Fruit fly (Drosophila melanogaster) whole organism, embryonic: ENCODE data around the gene CG33679.

ENCODE experiments used
- B-H2 ChIP-seq: fragments of 200-800 bp; sonication (Bioruptor generic); optimal IDR thresholded peaks from 2 replicates; lab custom pipeline; 2018; ENCODE audit warnings: missing biosample characterization, mild to moderate bottlenecking, missing genetic modification characterization
- Bdp1 ChIP-seq: fragments of 200-800 bp; sonication (Bioruptor generic); optimal IDR thresholded peaks from 3 replicates; lab custom pipeline; 2016; ENCODE audit warnings: missing biosample characterization, missing genetic modification characterization
- C15 ChIP-seq: fragments of 200-800 bp; sonication (Bioruptor generic); IDR thresholded peaks from 3 replicates; pipeline ENCODE4 v1.3.6; 2022; ENCODE audit warnings: missing biosample characterization, missing genetic modification characterization
- CG1024 ChIP-seq: fragments of 200-800 bp; sonication (Bioruptor generic); IDR thresholded peaks from 2 replicates; pipeline ENCODE4 v1.3.6; 2022; ENCODE audit warnings: missing biosample characterization, missing genetic modification characterization
- CG11085 ChIP-seq: fragments of 200-800 bp; sonication (Bioruptor generic); IDR thresholded peaks from 2 replicates; pipeline ENCODE4 v1.3.6; 2022; ENCODE audit warnings: missing biosample characterization, missing genetic modification characterization
- CG1233 ChIP-seq: fragments of 200-800 bp; sonication (Bioruptor generic); optimal IDR thresholded peaks from 4 replicates; lab custom pipeline; 2018; ENCODE audit warnings: missing biosample characterization, mild to moderate bottlenecking, missing genetic modification characterization
- CG12391 ChIP-seq: fragments of 200-800 bp; sonication (Bioruptor generic); optimal IDR thresholded peaks from 3 replicates; lab custom pipeline; 2018; ENCODE audit warnings: missing biosample characterization, mild to moderate bottlenecking, missing genetic modification characterization, moderate library complexity
- CG13287 ChIP-seq: fragments of 200-800 bp; sonication (Bioruptor generic); IDR thresholded peaks from 2 replicates; pipeline ENCODE4 v1.3.6; 2022; ENCODE audit warnings: missing biosample characterization, missing genetic modification characterization; ENCODE audit not compliant: partially characterized antibody
- CG14667 ChIP-seq: fragments of 200-800 bp; sonication (Bioruptor generic); IDR thresholded peaks from 2 replicates; pipeline ENCODE4 v1.3.6; 2022; ENCODE audit warnings: missing biosample characterization, missing genetic modification characterization
- CG15514 ChIP-seq: fragments of 200-800 bp; sonication (Bioruptor generic); optimal IDR thresholded peaks from 3 replicates; lab custom pipeline; 2017; ENCODE audit warnings: missing biosample characterization, missing genetic modification characterization, mild to moderate bottlenecking, moderate library complexity, missing genetic modification reagents
- CG16779 ChIP-seq: fragments of 200-800 bp; sonication (Bioruptor generic); IDR thresholded peaks from 2 replicates; pipeline ENCODE4 v1.3.6; 2022; ENCODE audit warnings: missing biosample characterization, missing genetic modification characterization
- CG16815 ChIP-seq: fragments of 200-800 bp; sonication (Bioruptor generic); optimal IDR thresholded peaks from 3 replicates; lab custom pipeline; 2017; ENCODE audit warnings: missing biosample characterization, mild to moderate bottlenecking, missing genetic modification characterization
- CG18011 ChIP-seq: fragments of 200-800 bp; sonication (Bioruptor generic); optimal IDR thresholded peaks from 2 replicates; lab custom pipeline; 2017; ENCODE audit warnings: missing biosample characterization, missing genetic modification characterization, mild to moderate bottlenecking, moderate library complexity, missing genotype
- CG18262 ChIP-seq: fragments of 200-800 bp; optimal IDR thresholded peaks from 3 replicates; lab custom pipeline; 2019; ENCODE audit warnings: missing biosample characterization, mild to moderate bottlenecking, missing genetic modification characterization, moderate library complexity
- CG2129 ChIP-seq: fragments of 200-800 bp; sonication (Bioruptor generic); IDR thresholded peaks from 2 replicates; pipeline ENCODE4 v1.3.6; 2022; ENCODE audit warnings: missing biosample characterization, missing genetic modification characterization; ENCODE audit not compliant: partially characterized antibody
- CG30020 ChIP-seq: fragments of 200-800 bp; optimal IDR thresholded peaks from 2 replicates; lab custom pipeline; 2019; ENCODE audit warnings: missing biosample characterization, mild to moderate bottlenecking, missing genetic modification characterization, moderate library complexity
- CG4360 ChIP-seq: fragments of 200-800 bp; sonication (Bioruptor generic); IDR thresholded peaks from 2 replicates; pipeline ENCODE4 v1.3.6; 2022; ENCODE audit warnings: missing biosample characterization, missing genetic modification characterization
- CG4404 ChIP-seq: fragments of 200-800 bp; sonication (Bioruptor generic); IDR thresholded peaks from 2 replicates; pipeline ENCODE4 v1.3.6; 2022; ENCODE audit warnings: missing biosample characterization, missing genetic modification characterization
- CG4854 ChIP-seq: fragments of 200-800 bp; sonication (Bioruptor generic); optimal IDR thresholded peaks from 2 replicates; lab custom pipeline; 2016; ENCODE audit warnings: missing biosample characterization, missing genetic modification characterization, inconsistent platforms
- CG7556 ChIP-seq: fragments of 200-800 bp; sonication (Bioruptor generic); optimal IDR thresholded peaks from 2 replicates; lab custom pipeline; 2017; ENCODE audit warnings: missing biosample characterization, mild to moderate bottlenecking, missing genetic modification characterization
- CG7963 ChIP-seq: fragments of 200-800 bp; sonication (Bioruptor generic); IDR thresholded peaks from 3 replicates; pipeline ENCODE4 v1.3.6; 2022; ENCODE audit warnings: missing biosample characterization, missing genetic modification characterization; ENCODE audit not compliant: partially characterized antibody
- CG8765 ChIP-seq: fragments of 200-800 bp; sonication (Bioruptor generic); IDR thresholded peaks from 2 replicates; pipeline ENCODE4 v1.3.6; 2022; ENCODE audit warnings: missing biosample characterization, missing genetic modification characterization
- CG9437 ChIP-seq: fragments of 200-800 bp; sonication (Bioruptor generic); optimal IDR thresholded peaks from 2 replicates; lab custom pipeline; 2018; ENCODE audit warnings: missing biosample characterization, mild to moderate bottlenecking, missing genetic modification characterization
- Dbx ChIP-seq: fragments of 200-800 bp; sonication (Bioruptor generic); IDR thresholded peaks from 3 replicates; pipeline ENCODE4 v1.3.6; 2022; ENCODE audit warnings: missing biosample characterization, missing genetic modification characterization
- Dek ChIP-seq: fragments of 200-800 bp; sonication (Bioruptor generic); optimal IDR thresholded peaks from 3 replicates; lab custom pipeline; 2019; ENCODE audit warnings: missing biosample characterization, mild to moderate bottlenecking, missing genetic modification characterization, moderate library complexity
- Gug ChIP-seq: fragments of 200-800 bp; sonication (Bioruptor generic); IDR thresholded peaks from 4 replicates; pipeline ENCODE4 v1.3.6; 2022; ENCODE audit warnings: missing biosample characterization, missing genetic modification characterization
- Hsf ChIP-seq: fragments of 200-800 bp; sonication (Bioruptor generic); optimal IDR thresholded peaks from 3 replicates; lab custom pipeline; 2016; ENCODE audit warnings: missing biosample characterization, missing genetic modification characterization
- Mrtf ChIP-seq: fragments of 200-800 bp; sonication (Bioruptor generic); IDR thresholded peaks from 3 replicates; pipeline ENCODE4 v1.3.6; 2022; ENCODE audit warnings: missing biosample characterization, missing genetic modification characterization
- Poxn ChIP-seq: fragments of 200-800 bp; sonication (Bioruptor generic); IDR thresholded peaks from 2 replicates; pipeline ENCODE4 v1.3.6; 2022; ENCODE audit warnings: missing biosample characterization, missing genetic modification characterization
- YL-1 ChIP-seq: fragments of 200-800 bp; sonication (Bioruptor generic); optimal IDR thresholded peaks from 3 replicates; lab custom pipeline; 2017; ENCODE audit warnings: missing biosample characterization, mild to moderate bottlenecking, missing genetic modification characterization
- abd-A ChIP-seq: fragments of 200-800 bp; sonication (Bioruptor generic); optimal IDR thresholded peaks from 3 replicates; lab custom pipeline; 2019; ENCODE audit warnings: missing biosample characterization, mild to moderate bottlenecking, missing genetic modification characterization, moderate library complexity
- bcd ChIP-seq: fragments of 200-800 bp; sonication (Bioruptor generic); optimal IDR thresholded peaks from 2 replicates; lab custom pipeline; 2017; ENCODE audit warnings: missing biosample characterization, mild to moderate bottlenecking, missing genetic modification characterization
- cad ChIP-seq: fragments of >200 bp; optimal IDR thresholded peaks from 2 replicates; lab custom pipeline; 2017; ENCODE audit warnings: missing biosample characterization, missing genetic modification characterization
- dimm ChIP-seq: fragments of 200-800 bp; sonication (Bioruptor generic); IDR thresholded peaks from 2 replicates; pipeline ENCODE4 v1.3.6; 2022; ENCODE audit warnings: missing biosample characterization, missing genetic modification characterization
- emc ChIP-seq: fragments of 200-800 bp; sonication (Bioruptor generic); optimal IDR thresholded peaks from 2 replicates; lab custom pipeline; 2016; ENCODE audit warnings: missing biosample characterization, missing genetic modification characterization
- h ChIP-seq: fragments of >200 bp; optimal IDR thresholded peaks from 2 replicates; lab custom pipeline; 2017
- jigr1 ChIP-seq: fragments of 200-800 bp; sonication (Bioruptor generic); IDR thresholded peaks from 3 replicates; pipeline ENCODE4 v1.3.6; 2022; ENCODE audit warnings: missing biosample characterization, missing genetic modification characterization
- klu ChIP-seq: fragments of 200-800 bp; sonication (Bioruptor generic); IDR thresholded peaks from 2 replicates; pipeline ENCODE4 v1.3.6; 2022; ENCODE audit warnings: missing biosample characterization, missing genetic modification characterization
- nerfin-1 ChIP-seq: fragments of 200-800 bp; sonication (Bioruptor generic); optimal IDR thresholded peaks from 3 replicates; lab custom pipeline; 2019; ENCODE audit warnings: missing biosample characterization, mild to moderate bottlenecking, missing genetic modification characterization, moderate library complexity
- nmo ChIP-seq: fragments of 200-800 bp; sonication (Bioruptor generic); optimal IDR thresholded peaks from 2 replicates; lab custom pipeline; 2018; ENCODE audit warnings: missing biosample characterization, mild to moderate bottlenecking, missing genetic modification characterization, moderate library complexity
- onecut ChIP-seq: fragments of 200-800 bp; sonication (Bioruptor generic); IDR thresholded peaks from 2 replicates; pipeline ENCODE4 v1.3.6; 2022; ENCODE audit warnings: missing biosample characterization, missing genetic modification characterization
- pfk ChIP-seq: fragments of 200-800 bp; sonication (Bioruptor generic); optimal IDR thresholded peaks from 2 replicates; lab custom pipeline; 2018; ENCODE audit warnings: missing biosample characterization, mild to moderate bottlenecking, missing genetic modification characterization, moderate library complexity
- pho ChIP-seq: fragments of 200-800 bp; sonication (Bioruptor generic); optimal IDR thresholded peaks from 2 replicates; lab custom pipeline; 2016; ENCODE audit warnings: missing biosample characterization, missing genetic modification characterization
- rib ChIP-seq: fragments of 200-800 bp; sonication (Bioruptor generic); IDR thresholded peaks from 2 replicates; pipeline ENCODE4 v1.3.6; 2022; ENCODE audit warnings: missing biosample characterization, missing genetic modification characterization
- run ChIP-seq: fragments of 200-800 bp; sonication (Bioruptor generic); optimal IDR thresholded peaks from 3 replicates; lab custom pipeline; 2018; ENCODE audit warnings: missing biosample characterization, mild to moderate bottlenecking, missing genetic modification characterization
- sc ChIP-seq, 3 experiments: fragments of >200 bp in 2 of 3; fragments of 200-800 bp in 1 of 3; sonication (Bioruptor generic) in 1 of 3; optimal IDR thresholded peaks; 2 replicates in 2 of 3; 3 replicates in 1 of 3; lab custom pipeline; 2017; ENCODE audit warnings: mild to moderate bottlenecking in 1 of 3, missing biosample characterization in 1 of 3, missing genetic modification characterization in 1 of 3, missing genetic modification reagents in 1 of 3
- sim ChIP-seq: fragments of 200-800 bp; sonication (Bioruptor generic); IDR thresholded peaks from 2 replicates; pipeline ENCODE4 v1.3.6; 2022; ENCODE audit warnings: missing biosample characterization, missing genetic modification characterization
- slou ChIP-seq: fragments of 200-800 bp; sonication (Bioruptor generic); optimal IDR thresholded peaks from 3 replicates; lab custom pipeline; 2016; ENCODE audit warnings: missing biosample characterization, missing genetic modification characterization
- sna ChIP-seq: fragments of 200-800 bp; sonication (Bioruptor generic); IDR thresholded peaks from 2 replicates; pipeline ENCODE4 v1.3.6; 2022; ENCODE audit warnings: missing biosample characterization, missing genetic modification characterization; ENCODE audit not compliant: partially characterized antibody
- tin ChIP-seq: fragments of 200-800 bp; sonication (Bioruptor generic); optimal IDR thresholded peaks from 3 replicates; lab custom pipeline; 2016; ENCODE audit warnings: missing biosample characterization, missing genetic modification characterization
- tx ChIP-seq: fragments of 200-800 bp; sonication (Bioruptor generic); optimal IDR thresholded peaks from 2 replicates; lab custom pipeline; 2016; ENCODE audit warnings: missing biosample characterization, missing genetic modification characterization
- wdn ChIP-seq: fragments of 200-800 bp; sonication (Bioruptor generic); IDR thresholded peaks from 2 replicates; pipeline ENCODE4 v1.3.6; 2022; ENCODE audit warnings: missing biosample characterization, missing genetic modification characterization

Gene CG33679

dm6 chr2L:15060580-15061005 is 2.5 kb downstream of the CG33679 start, which contains the start of gene TfIIS (continued):
- TF ChIP-seq nerfin-1 (tag; lab: Kevin White, UChicago) (peak; percentile 1), run (no peak), CG1233 (GFP tag; lab: Kevin White, UChicago) (no peak), sim (GFP tag; lab: Robert Waterston, UW) (0 out of 2 replicates have a peak, but pooled peaks have one; percentile 28), Hsf (no peak), bcd (no peak), CG12391 (peak; percentile 28), nmo (GFP tag; lab: Kevin White, UChicago) (peak; percentile 56), YL-1 (GFP tag; lab: Kevin White, UChicago) (peak; percentile 50), CG18011 (GFP tag; lab: Kevin White, UChicago) (no peak), CG8765 (GFP tag; lab: Robert Waterston, UW) (no peak), pfk (GFP tag; lab: Kevin White, UChicago) (no peak), CG30020 (tag; lab: Kevin White, UChicago) (no peak), CG18262 (tag; lab: Kevin White, UChicago) (no peak), CG16815 (GFP tag; lab: Kevin White, UChicago) (no peak), tin (GFP tag; lab: Kevin White, UChicago) (no peak), CG9437 (GFP tag; lab: Kevin White, UChicago) (no peak), CG4404 (GFP tag; lab: Robert Waterston, UW) (no peak), CG7963 (no peak), sna (GFP tag; lab: Robert Waterston, UW) (no peak), Bdp1 (GFP tag; lab: Kevin White, UChicago) (no peak), pho (GFP tag; lab: Kevin White, UChicago) (no peak), Gug (GFP tag; lab: Robert Waterston, UW) (no peak), abd-A (tag; lab: Kevin White, UChicago) (peak; percentile 73), CG1024 (GFP tag; lab: Robert Waterston, UW) (no peak), CG4854 (GFP tag; lab: Kevin White, UChicago) (no peak), C15 (GFP tag; lab: Robert Waterston, UW) (no peak), CG11085 (no peak), slou (GFP tag; lab: Kevin White, UChicago) (no peak), h (lab: Kevin White, UChicago) (no peak), onecut (GFP tag; lab: Robert Waterston, UW) (no peak), Dek (peak; percentile 20), CG13287 (GFP tag; lab: Robert Waterston, UW) (peak; percentile 50; the same call in 1 of the 2 replicates), CG14667 (no peak), B-H2 (no peak), rib (GFP tag; lab: Robert Waterston, UW) (0 out of 2 replicates have a peak, but pooled peaks have one; percentile 5), emc (GFP tag; lab: Kevin White, UChicago) (no peak), CG15514 (GFP tag; lab: Kevin White, UChicago) (peak; percentile 61), dimm (no peak), jigr1 (GFP tag; lab: Robert Waterston, UW) (no peak), tx (GFP tag; lab: Kevin White, UChicago) (no peak), klu (no peak), Mrtf (no peak), Poxn (GFP tag; lab: Robert Waterston, UW) (no peak), Dbx (GFP tag; lab: Robert Waterston, UW) (0 out of 3 replicates have a peak, but pooled peaks have one; percentile 12), CG2129 (GFP tag; lab: Robert Waterston, UW) (no peak), CG16779 (GFP tag; lab: Robert Waterston, UW) (no peak), wdn (GFP tag; lab: Robert Waterston, UW) (no peak), CG4360 (no peak), sc (optimal IDR thresholded peaks at IDR 0.05; lab: Kevin White, UChicago) (no peak), sc (GFP tag; optimal IDR thresholded peaks at IDR 0.05; lab: Kevin White, UChicago) (no peak), cad (GFP tag; lab: Kevin White, UChicago) (no peak), CG7556 (no peak)
